Fruit fly (Drosophila melanogaster): ENCODE measurements around the gene CG5157.
A peak's percentile ranks its signal among the peaks of the same experiment; 100 is the strongest.

CG5157 gene

DNA sequence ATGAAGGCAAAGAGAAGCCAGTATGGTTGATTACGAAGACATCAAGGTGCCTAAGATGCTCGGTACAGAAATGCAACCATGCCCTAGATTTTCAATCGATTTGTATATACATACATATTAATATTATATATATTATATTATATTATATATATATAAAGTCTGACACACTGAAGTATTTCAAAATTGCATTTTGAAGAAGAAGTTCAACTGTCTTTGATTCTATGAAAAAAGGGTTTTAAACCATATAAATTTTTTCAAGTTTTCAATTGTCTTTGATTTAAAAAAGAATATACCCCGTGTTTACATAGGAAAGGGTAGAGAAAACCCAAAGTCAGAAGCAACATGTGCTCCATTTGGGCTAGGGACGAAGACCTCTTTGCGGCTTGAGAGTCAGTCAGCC is 37.1 kb upstream of the CG5157 start:
- TF ChIP-seq rgr (GFP tag; optimal IDR thresholded peaks at IDR 0.05), result peak; percentile 5
- TF ChIP-seq fru (GFP tag; optimal IDR thresholded peaks at IDR 0.05), result no peak
- TF ChIP-seq GATAd (GFP tag; optimal IDR thresholded peaks at IDR 0.05), result no peak
- no peak for TF ChIP-seq jim (GFP tag; optimal IDR thresholded peaks at IDR 0.05)
- no peak for TF ChIP-seq pan (optimal IDR thresholded peaks at IDR 0.05)
- peak; percentile 75 for TF ChIP-seq Sp1 (GFP tag; optimal IDR thresholded peaks at IDR 0.05)
- peak; percentile 69 for TF ChIP-seq psq (GFP tag; optimal IDR thresholded peaks at IDR 0.05)
- TF ChIP-seq dmrt93B (GFP tag; optimal IDR thresholded peaks at IDR 0.05), result peak; percentile 28
- peak; percentile 76 for TF ChIP-seq HLH106 (tag; optimal IDR thresholded peaks at IDR 0.05)
- no peak for TF ChIP-seq N (GFP tag; optimal IDR thresholded peaks at IDR 0.05)
- TF ChIP-seq lola (GFP tag; optimal IDR thresholded peaks at IDR 0.05), result no peak
- no peak for TF ChIP-seq dl (GFP tag; optimal IDR thresholded peaks at IDR 0.05; ENCODE audit: insufficient read depth in 1 of 2, partially characterized antibody in 2 of 2)
- TF ChIP-seq tai (GFP tag; optimal IDR thresholded peaks at IDR 0.05), result no peak
- TF ChIP-seq CG32264 (GFP tag; optimal IDR thresholded peaks at IDR 0.05), result no peak
- peak; percentile 20 for TF ChIP-seq h (GFP tag; optimal IDR thresholded peaks at IDR 0.05)
- TF ChIP-seq Dfd (GFP tag; optimal IDR thresholded peaks at IDR 0.05), result no peak
- TF ChIP-seq foxo (GFP tag; optimal IDR thresholded peaks at IDR 0.05), result peak in 1 of 2 experiments; percentile 22
- TF ChIP-seq sv (GFP tag; optimal IDR thresholded peaks at IDR 0.05), result no peak
- TF ChIP-seq woc (GFP tag; optimal IDR thresholded peaks at IDR 0.05), result no peak

DNA sequence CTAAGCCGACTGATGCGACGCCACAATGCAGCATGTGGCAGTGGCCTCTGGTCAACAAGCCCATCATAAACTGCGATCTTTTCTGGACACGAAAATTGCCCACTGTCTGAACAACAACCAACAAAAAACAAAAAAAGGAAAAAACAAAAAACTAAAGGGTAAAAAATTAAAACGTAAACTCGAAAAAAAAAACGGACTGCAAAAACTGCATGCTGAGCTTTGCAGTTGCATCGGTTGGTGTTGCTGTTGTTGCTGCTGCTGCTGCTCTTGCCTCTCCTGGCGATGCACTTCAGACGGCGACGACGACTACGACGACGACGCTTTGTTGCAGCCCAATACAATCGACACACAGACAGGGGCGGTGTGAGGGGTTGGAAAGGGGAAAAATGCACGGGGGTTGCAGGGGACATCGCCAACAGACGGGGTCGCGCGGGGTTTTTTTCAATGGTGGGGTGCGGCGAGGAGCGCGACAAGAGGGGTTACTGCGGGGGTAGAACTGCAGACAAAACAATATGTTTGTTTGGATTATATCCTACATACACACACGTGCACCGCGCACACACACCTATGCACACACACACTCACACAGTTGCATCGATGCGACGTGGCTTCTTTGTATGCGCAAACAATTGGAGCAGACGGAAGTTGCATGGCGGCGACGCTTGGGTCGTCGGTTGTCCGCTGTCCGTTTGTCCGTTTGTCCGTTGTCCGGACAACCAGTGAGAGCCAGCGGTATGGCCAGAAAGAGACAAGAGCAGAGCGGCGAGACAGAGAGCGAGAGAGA is 36.3 kb upstream of the CG5157 start:
- TF ChIP-seq psq (GFP tag; optimal IDR thresholded peaks at IDR 0.05) (peak; percentile 55), Rel (GFP tag; optimal IDR thresholded peaks at IDR 0.05) (no peak), Rel (tag; optimal IDR thresholded peaks at IDR 0.05) (no peak), Sp1 (GFP tag; optimal IDR thresholded peaks at IDR 0.05) (peak; percentile 31), dl (GFP tag; optimal IDR thresholded peaks at IDR 0.05; ENCODE audit: insufficient read depth in 1 of 2, partially characterized antibody in 2 of 2) (peak in 1 of 2 experiments; percentile 23), brk (GFP tag; optimal IDR thresholded peaks at IDR 0.05) (peak; percentile 39), rgr (GFP tag; optimal IDR thresholded peaks at IDR 0.05) (peak; percentile 25), Dif (GFP tag; optimal IDR thresholded peaks at IDR 0.05; ENCODE audit: partially characterized antibody) (peak; percentile 53), Abd-B (GFP tag; optimal IDR thresholded peaks at IDR 0.05) (no peak)

DNA sequence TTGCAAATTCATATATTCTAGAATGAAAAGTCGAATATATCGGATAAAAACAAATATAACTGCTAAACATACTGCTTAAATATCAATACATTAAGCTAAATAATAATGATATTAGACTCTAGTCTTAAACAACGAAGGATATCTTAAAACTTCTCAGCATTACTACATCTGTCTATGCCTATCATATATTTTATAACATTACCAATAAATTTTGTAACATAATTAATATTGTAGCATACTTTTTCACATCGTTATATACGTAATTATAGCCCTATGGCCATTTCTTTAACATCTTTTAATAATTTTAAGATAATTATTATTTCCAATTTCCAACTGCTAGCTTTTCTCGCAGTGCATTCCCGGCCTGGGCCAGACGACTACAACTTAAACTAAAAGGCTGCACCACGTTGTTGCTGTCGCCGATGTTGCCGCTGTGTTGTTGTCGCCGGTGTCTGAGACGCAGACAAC is 35.2 kb upstream of the CG5157 start:
- TF ChIP-seq lola (GFP tag; optimal IDR thresholded peaks at IDR 0.05), result no peak
- peak; percentile 53 for TF ChIP-seq h (GFP tag; optimal IDR thresholded peaks at IDR 0.05)
- peak; percentile 19 for TF ChIP-seq Rel (GFP tag; optimal IDR thresholded peaks at IDR 0.05)
- no peak for TF ChIP-seq Rel (tag; optimal IDR thresholded peaks at IDR 0.05)
- peak; percentile 48 for TF ChIP-seq HLH106 (tag; optimal IDR thresholded peaks at IDR 0.05)
- TF ChIP-seq ey (GFP tag; optimal IDR thresholded peaks at IDR 0.05), result peak; percentile 53
- TF ChIP-seq foxo (GFP tag; optimal IDR thresholded peaks at IDR 0.05), result peak in 1 of 2 experiments; percentile 73
- TF ChIP-seq Dfd (GFP tag; optimal IDR thresholded peaks at IDR 0.05), result no peak
- peak; percentile 10 for TF ChIP-seq br (GFP tag; optimal IDR thresholded peaks at IDR 0.05)
- TF ChIP-seq dmrt93B (GFP tag; optimal IDR thresholded peaks at IDR 0.05), result peak; percentile 58
- TF ChIP-seq Sp1 (GFP tag; optimal IDR thresholded peaks at IDR 0.05), result peak; percentile 82
- TF ChIP-seq brk (GFP tag; optimal IDR thresholded peaks at IDR 0.05), result peak; percentile 43
- TF ChIP-seq OdsH (GFP tag; optimal IDR thresholded peaks at IDR 0.05), result peak; percentile 70
- no peak for TF ChIP-seq sage (GFP tag; optimal IDR thresholded peaks at IDR 0.05)
- TF ChIP-seq fru (GFP tag; optimal IDR thresholded peaks at IDR 0.05), result peak; percentile 63
- TF ChIP-seq woc (GFP tag; optimal IDR thresholded peaks at IDR 0.05), result peak; percentile 10
- no peak for TF ChIP-seq GATAd (GFP tag; optimal IDR thresholded peaks at IDR 0.05)
- TF ChIP-seq rgr (GFP tag; optimal IDR thresholded peaks at IDR 0.05), result peak; percentile 77
- peak; percentile 31 for TF ChIP-seq Hnf4 (GFP tag; optimal IDR thresholded peaks at IDR 0.05)
- TF ChIP-seq dsf (GFP tag; optimal IDR thresholded peaks at IDR 0.05; ENCODE audit: borderline replicate concordance), result no peak
- TF ChIP-seq psq (GFP tag; optimal IDR thresholded peaks at IDR 0.05), result peak; percentile 71

DNA sequence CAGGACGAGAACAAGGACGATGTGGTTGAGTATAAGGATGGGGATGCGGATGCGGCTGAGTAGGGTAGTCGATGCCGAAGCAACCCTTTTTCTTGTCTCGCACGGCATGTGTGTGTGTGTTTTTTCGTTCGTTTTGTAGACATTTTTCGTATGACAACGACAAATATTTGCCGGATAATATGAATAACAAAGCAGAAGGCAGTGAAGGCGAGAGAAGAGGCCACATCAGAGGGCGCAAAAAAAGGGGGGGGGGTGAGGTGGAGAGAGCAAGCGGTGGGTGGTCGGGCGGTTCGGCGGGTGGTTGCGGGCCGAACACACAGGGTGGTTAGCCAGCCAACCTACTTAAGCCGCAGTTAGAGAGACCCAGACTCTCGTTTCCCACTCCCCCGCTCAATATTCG is 34.7 kb upstream of the CG5157 start:
- TF ChIP-seq ey (GFP tag; optimal IDR thresholded peaks at IDR 0.05) (no peak), dsf (GFP tag; optimal IDR thresholded peaks at IDR 0.05; ENCODE audit: borderline replicate concordance) (no peak), dmrt93B (GFP tag; optimal IDR thresholded peaks at IDR 0.05) (no peak), Myc (optimal IDR thresholded peaks at IDR 0.05) (no peak), Mio (GFP tag; optimal IDR thresholded peaks at IDR 0.05) (no peak), N (GFP tag; optimal IDR thresholded peaks at IDR 0.05) (no peak), foxo (GFP tag; optimal IDR thresholded peaks at IDR 0.05) (no peak), fru (GFP tag; optimal IDR thresholded peaks at IDR 0.05) (no peak), woc (GFP tag; optimal IDR thresholded peaks at IDR 0.05) (no peak), GATAd (GFP tag; optimal IDR thresholded peaks at IDR 0.05) (no peak), CrebA (GFP tag; optimal IDR thresholded peaks at IDR 0.05; ENCODE audit: borderline replicate concordance) (no peak), Vsx2 (GFP tag; optimal IDR thresholded peaks at IDR 0.05; ENCODE audit: partially characterized antibody) (no peak), sv (GFP tag; optimal IDR thresholded peaks at IDR 0.05) (no peak), Hr78 (GFP tag; optimal IDR thresholded peaks at IDR 0.05) (no peak), Hr83 (GFP tag; optimal IDR thresholded peaks at IDR 0.05; ENCODE audit: poor library complexity, severe bottlenecking) (no peak), sage (GFP tag; optimal IDR thresholded peaks at IDR 0.05) (no peak), CG32264 (GFP tag; optimal IDR thresholded peaks at IDR 0.05) (no peak)
